Worm (Caenorhabditis elegans) whole organism, L4 larva: ENCODE measurements around the gene lgc-31.

Experiments
- F26F4.8 ChIP-seq: fragments of 200-800 bp; sonication (Bioruptor generic); conservative IDR thresholded peaks from 2 replicates; pipeline ENCODE4 v1.3.6; 2022; ENCODE audit warnings: missing genetic modification characterization, missing compliant biosample characterization
- F49E8.2 ChIP-seq: sonication (generic microtip); optimal IDR thresholded peaks from 2 replicates; lab custom pipeline; 2016; ENCODE audit warnings: missing compliant biosample characterization, mild to moderate bottlenecking, missing genetic modification characterization, borderline replicate concordance
- Y105C5A.15 ChIP-seq: fragments of 200-800 bp; sonication (Bioruptor generic); IDR thresholded peaks from 2 replicates; pipeline ENCODE4 v1.3.6; 2022; ENCODE audit warnings: missing genetic modification characterization, missing compliant biosample characterization
- Y48G9A.11 ChIP-seq: fragments of 200-800 bp; sonication (Bioruptor generic); IDR thresholded peaks from 2 replicates; pipeline ENCODE4 v1.3.6; 2022; ENCODE audit warnings: missing genetic modification reagents, missing genetic modification characterization, missing compliant biosample characterization
- ZK337.2 ChIP-seq: fragments of 200-800 bp; sonication (Bioruptor generic); IDR thresholded peaks from 2 replicates; pipeline ENCODE4 v1.3.6; 2022; ENCODE audit warnings: missing genetic modification reagents, missing genetic modification characterization, missing compliant biosample characterization
- ZK546.5 ChIP-seq, 2 experiments: sonication (generic microtip); optimal IDR thresholded peaks; 2 replicates each; lab custom pipeline; 2017; ENCODE audit warnings: missing biosample characterization in 2 of 2, missing genetic modification characterization in 2 of 2
- arid-1 ChIP-seq: fragments of 200-800 bp; sonication (Bioruptor generic); conservative IDR thresholded peaks from 2 replicates; pipeline ENCODE4 v1.3.6; 2022; ENCODE audit warnings: missing genetic modification reagents, missing genetic modification characterization, missing compliant biosample characterization
- attf-4 ChIP-seq: sonication (generic microtip); optimal IDR thresholded peaks from 3 replicates; lab custom pipeline; 2017; ENCODE audit warnings: missing biosample characterization, missing genetic modification characterization
- ceh-44 ChIP-seq: fragments of 200-800 bp; sonication (Bioruptor generic); IDR thresholded peaks from 2 replicates; pipeline ENCODE4 v1.3.6; 2022; ENCODE audit warnings: missing genetic modification reagents, missing genetic modification characterization, missing compliant biosample characterization
- ceh-62 ChIP-seq: sonication (generic microtip); optimal IDR thresholded peaks from 2 replicates; lab custom pipeline; 2017; ENCODE audit warnings: missing biosample characterization, missing genetic modification characterization
- ceh-82 ChIP-seq: sonication (generic microtip); optimal IDR thresholded peaks from 2 replicates; lab custom pipeline; 2017; ENCODE audit warnings: missing biosample characterization, missing genetic modification characterization
- cey-2 ChIP-seq: sonication (generic microtip); optimal IDR thresholded peaks from 3 replicates; lab custom pipeline; 2017; ENCODE audit warnings: missing genetic modification characterization, mild to moderate bottlenecking, missing compliant biosample characterization, antibody characterized with exemption, borderline replicate concordance; ENCODE audit not compliant: insufficient read depth
- ctbp-1 ChIP-seq: fragments of 200-800 bp; sonication (Bioruptor generic); IDR thresholded peaks from 2 replicates; pipeline ENCODE4 v1.3.6; 2022; ENCODE audit warnings: missing genetic modification reagents, missing genetic modification characterization, missing compliant biosample characterization
- daf-19 ChIP-seq: fragments of 200-800 bp; sonication (Bioruptor generic); conservative IDR thresholded peaks from 2 replicates; pipeline ENCODE4 v1.3.6; 2022; ENCODE audit warnings: missing genetic modification characterization, missing compliant biosample characterization
- daf-8 ChIP-seq: fragments of 200-800 bp; sonication (Bioruptor generic); IDR thresholded peaks from 2 replicates; pipeline ENCODE4 v1.3.6; 2022; ENCODE audit warnings: missing genetic modification characterization, missing compliant biosample characterization
- dmd-6 ChIP-seq: fragments of 200-800 bp; sonication (Bioruptor generic); IDR thresholded peaks from 2 replicates; pipeline ENCODE4 v1.3.6; 2022; ENCODE audit warnings: missing genetic modification reagents, missing genetic modification characterization, missing compliant biosample characterization
- dmd-8 ChIP-seq: fragments of 200-800 bp; sonication (Bioruptor generic); IDR thresholded peaks from 2 replicates; pipeline ENCODE4 v1.3.6; 2022; ENCODE audit warnings: missing genetic modification characterization, missing compliant biosample characterization
- dpl-1 ChIP-seq: fragments of 150-350 bp; optimal IDR thresholded peaks from 2 replicates; lab custom pipeline; 2014; ENCODE audit warnings: missing biosample characterization, missing genetic modification reagents, missing genetic modification characterization
- egl-43 ChIP-seq: fragments of 200-800 bp; sonication (Bioruptor generic); IDR thresholded peaks from 2 replicates; pipeline ENCODE4 v1.3.6; 2022; ENCODE audit warnings: missing genetic modification reagents, missing genetic modification characterization, missing compliant biosample characterization
- fos-1 ChIP-seq: fragments of 150-350 bp; optimal IDR thresholded peaks from 2 replicates; lab custom pipeline; 2014; ENCODE audit warnings: missing biosample characterization, missing genetic modification characterization
- hlh-11 ChIP-seq: fragments of 200-800 bp; sonication (Bioruptor generic); optimal IDR thresholded peaks from 2 replicates; lab custom pipeline; 2018; ENCODE audit warnings: mild to moderate bottlenecking, missing genetic modification characterization, missing compliant biosample characterization
- lin-13 ChIP-seq: fragments of 150-350 bp; optimal IDR thresholded peaks from 2 replicates; lab custom pipeline; 2014; ENCODE audit warnings: missing biosample characterization, missing genetic modification reagents, missing genetic modification characterization
- madf-9 ChIP-seq: fragments of 200-800 bp; sonication (Bioruptor generic); conservative IDR thresholded peaks from 2 replicates; pipeline ENCODE4 v1.3.6; 2022; ENCODE audit warnings: missing genetic modification reagents, missing genetic modification characterization, missing compliant biosample characterization
- mdt-29 ChIP-seq: fragments of 200-800 bp; sonication (Bioruptor generic); IDR thresholded peaks from 2 replicates; pipeline ENCODE4 v1.3.6; 2022; ENCODE audit warnings: missing genetic modification reagents, missing genetic modification characterization, missing compliant biosample characterization
- mxl-3 ChIP-seq: fragments of 200-800 bp; sonication (Bioruptor generic); optimal IDR thresholded peaks from 2 replicates; lab custom pipeline; 2018; ENCODE audit warnings: mild to moderate bottlenecking, missing genetic modification characterization, missing compliant biosample characterization
- nhr-10 ChIP-seq: fragments of 150-350 bp; optimal IDR thresholded peaks from 2 replicates; lab custom pipeline; 2014; ENCODE audit warnings: missing biosample characterization, missing genetic modification characterization
- nhr-111 ChIP-seq: fragments of 200-800 bp; sonication (Bioruptor generic); optimal IDR thresholded peaks from 2 replicates; lab custom pipeline; 2018; ENCODE audit warnings: mild to moderate bottlenecking, missing genetic modification characterization, missing compliant biosample characterization
- nhr-25 ChIP-seq: sonication (generic microtip); optimal IDR thresholded peaks from 2 replicates; lab custom pipeline; 2017; ENCODE audit warnings: missing genetic modification characterization, mild to moderate bottlenecking, missing compliant biosample characterization, antibody characterized with exemption, moderate library complexity, borderline replicate concordance; ENCODE audit not compliant: insufficient read depth
- nhr-28 ChIP-seq: fragments of 150-350 bp; optimal IDR thresholded peaks from 2 replicates; lab custom pipeline; 2014; ENCODE audit warnings: missing biosample characterization, missing genetic modification characterization
- pha-4 ChIP-seq, 2 experiments: fragments of 150-350 bp in 1 of 2; fragments of 200-800 bp in 1 of 2; sonication (Bioruptor generic) in 1 of 2; IDR thresholded peaks in 1 of 2; optimal IDR thresholded peaks in 1 of 2; 2 replicates each; pipeline versions ENCODE4 v1.3.6 to Lab custom; 2014 to 2022; ENCODE audit warnings: missing genetic modification characterization in 2 of 2, missing genetic modification reagents in 2 of 2, missing biosample characterization in 1 of 2, missing compliant biosample characterization in 1 of 2
- php-3 ChIP-seq: fragments of 200-800 bp; sonication (Bioruptor generic); IDR thresholded peaks from 2 replicates; pipeline ENCODE4 v1.3.6; 2022; ENCODE audit warnings: missing genetic modification reagents, missing genetic modification characterization, missing compliant biosample characterization
- rbr-2 ChIP-seq: sonication (generic microtip); optimal IDR thresholded peaks from 2 replicates; lab custom pipeline; 2016; ENCODE audit warnings: missing genotype, missing genetic modification characterization, missing compliant biosample characterization
- snpc-4 ChIP-seq: fragments of 150-350 bp; optimal IDR thresholded peaks from 2 replicates; lab custom pipeline; 2014; ENCODE audit warnings: missing biosample characterization, missing genetic modification characterization
- vab-7 ChIP-seq: fragments of 200-800 bp; sonication (Bioruptor generic); IDR thresholded peaks from 2 replicates; pipeline ENCODE4 v1.3.6; 2022; ENCODE audit warnings: missing genetic modification reagents, missing genetic modification characterization, missing compliant biosample characterization
- zfp-2 ChIP-seq: sonication (generic microtip); optimal IDR thresholded peaks from 2 replicates; lab custom pipeline; 2016; ENCODE audit warnings: mild to moderate bottlenecking, missing genetic modification characterization, missing compliant biosample characterization
- zfp-3 ChIP-seq: fragments of 200-800 bp; sonication (Bioruptor generic); conservative IDR thresholded peaks from 2 replicates; pipeline ENCODE4 v1.3.6; 2022; ENCODE audit warnings: missing genetic modification reagents, missing genetic modification characterization, missing compliant biosample characterization
- zip-2 ChIP-seq: fragments of 150-350 bp; optimal IDR thresholded peaks from 2 replicates; lab custom pipeline; 2014; ENCODE audit warnings: missing biosample characterization, missing genetic modification characterization
- ztf-11 ChIP-seq: fragments of 150-350 bp; optimal IDR thresholded peaks from 2 replicates; lab custom pipeline; 2014; ENCODE audit warnings: missing biosample characterization, missing genetic modification characterization

lgc-31 gene

ce11 chrV:15495169-15495568 is 26.7 kb downstream of the lgc-31 start, which contains the start of gene srh-219:
Gene srh-219 (plus strand): TSS chrV:15495469.
- TF ChIP-seq mxl-3 = no peak
- TF ChIP-seq pha-4 (GFP tag; IDR thresholded peaks at IDR 0.05; lab: Robert Waterston, UW) = no peak
- no peak for TF ChIP-seq pha-4 (tag; optimal IDR thresholded peaks at IDR 0.05; lab: Kevin White, UChicago)
- no peak for TF ChIP-seq F26F4.8 (GFP tag; lab: Robert Waterston, UW)
- TF ChIP-seq dmd-6 (GFP tag; lab: Robert Waterston, UW) = no peak
- TF ChIP-seq ctbp-1 (GFP tag; lab: Robert Waterston, UW) = no peak
- no peak for TF ChIP-seq ZK546.5 (tag; optimal IDR thresholded peaks at IDR 0.05; lab: Kevin White, UChicago)
- no peak for TF ChIP-seq fos-1 (tag; lab: Kevin White, UChicago)
- TF ChIP-seq, all 104 proteins: peak for 0

ce11 chrV:15493680-15494079 is 28.1 kb downstream of the lgc-31 start, which contains the start of gene srh-218:
Gene srh-218 (plus strand): TSS chrV:15493980.
- no peak for TF ChIP-seq php-3 (GFP tag; lab: Robert Waterston, UW)
- TF ChIP-seq zip-2 (tag; lab: Kevin White, UChicago) = no peak
- no peak for TF ChIP-seq vab-7 (GFP tag; lab: Robert Waterston, UW)
- no peak for TF ChIP-seq daf-8 (GFP tag; lab: Robert Waterston, UW)
- no peak for TF ChIP-seq ceh-82 (tag; lab: Kevin White, UChicago)
- TF ChIP-seq daf-19 (GFP tag; lab: Robert Waterston, UW) = no peak
- TF ChIP-seq egl-43 (GFP tag; lab: Robert Waterston, UW) = no peak

- TF ChIP-seq hlh-11 = no peak
- TF ChIP-seq Y48G9A.11 (GFP tag; lab: Robert Waterston, UW) = no peak
- no peak for TF ChIP-seq nhr-111 (GFP tag; lab: Kevin White, UChicago)
- no peak for TF ChIP-seq ZK337.2 (GFP tag; lab: Robert Waterston, UW)
- no peak for TF ChIP-seq F49E8.2 (tag; lab: Kevin White, UChicago)
- TF ChIP-seq zfp-3 (GFP tag; lab: Robert Waterston, UW) = no peak
- TF ChIP-seq nhr-25 (tag; lab: Kevin White, UChicago) = no peak
- no peak for TF ChIP-seq pha-4 (GFP tag; IDR thresholded peaks at IDR 0.05; lab: Robert Waterston, UW)
- TF ChIP-seq pha-4 (tag; optimal IDR thresholded peaks at IDR 0.05; lab: Kevin White, UChicago) = no peak
- TF ChIP-seq ztf-11 (tag; lab: Kevin White, UChicago) = no peak
- TF ChIP-seq ceh-62 (tag; lab: Kevin White, UChicago) = no peak
- no peak for TF ChIP-seq dpl-1 (GFP tag; lab: Kevin White, UChicago)
- TF ChIP-seq Y105C5A.15 (GFP tag; lab: Robert Waterston, UW) = no peak
- TF ChIP-seq nhr-10 (tag; lab: Kevin White, UChicago) = no peak
- no peak for TF ChIP-seq nhr-28 (tag; lab: Kevin White, UChicago)
- no peak for TF ChIP-seq zfp-2
These were observed 29.3 kb downstream of the lgc-31 start, which contains the start of gene str-264 for ce11 chrV:15492518-15492917. Gene str-264 (minus strand): TSS chrV:15492618.

- TF ChIP-seq rbr-2 = no peak
- TF ChIP-seq dmd-6 (GFP tag; lab: Robert Waterston, UW) = no peak
- no peak for TF ChIP-seq F26F4.8 (GFP tag; lab: Robert Waterston, UW)
- TF ChIP-seq dmd-8 (GFP tag; lab: Robert Waterston, UW) = no peak
- TF ChIP-seq snpc-4 (tag; lab: Kevin White, UChicago) = no peak
- TF ChIP-seq zfp-3 (GFP tag; lab: Robert Waterston, UW) = no peak
- no peak for TF ChIP-seq lin-13 (GFP tag; lab: Kevin White, UChicago)
- no peak for TF ChIP-seq hlh-11
- TF ChIP-seq nhr-25 (tag; lab: Kevin White, UChicago) = no peak
- no peak for TF ChIP-seq nhr-111 (GFP tag; lab: Kevin White, UChicago)
- TF ChIP-seq mdt-29 (GFP tag; lab: Robert Waterston, UW) = no peak
- no peak for TF ChIP-seq daf-19 (GFP tag; lab: Robert Waterston, UW)
- TF ChIP-seq ceh-44 (GFP tag; lab: Robert Waterston, UW) = no peak
- TF ChIP-seq madf-9 (GFP tag; lab: Robert Waterston, UW) = no peak
- no peak for TF ChIP-seq nhr-28 (tag; lab: Kevin White, UChicago)
- no peak for TF ChIP-seq Y105C5A.15 (GFP tag; lab: Robert Waterston, UW)
- no peak for TF ChIP-seq arid-1 (GFP tag; lab: Robert Waterston, UW)
- TF ChIP-seq attf-4 (tag; lab: Kevin White, UChicago) = no peak
- TF ChIP-seq cey-2 = no peak
These were observed 34.1 kb downstream of the lgc-31 start, which contains the start of gene srw-21 for ce11 chrV:15487764-15488163. Gene srw-21 (plus strand): TSS chrV:15488064.
